Worm (Caenorhabditis elegans): ENCODE data around the gene W08F4.13.
A peak's percentile ranks its signal among the peaks of the same experiment; 100 is the strongest.

Gene W08F4.13

DNA sequence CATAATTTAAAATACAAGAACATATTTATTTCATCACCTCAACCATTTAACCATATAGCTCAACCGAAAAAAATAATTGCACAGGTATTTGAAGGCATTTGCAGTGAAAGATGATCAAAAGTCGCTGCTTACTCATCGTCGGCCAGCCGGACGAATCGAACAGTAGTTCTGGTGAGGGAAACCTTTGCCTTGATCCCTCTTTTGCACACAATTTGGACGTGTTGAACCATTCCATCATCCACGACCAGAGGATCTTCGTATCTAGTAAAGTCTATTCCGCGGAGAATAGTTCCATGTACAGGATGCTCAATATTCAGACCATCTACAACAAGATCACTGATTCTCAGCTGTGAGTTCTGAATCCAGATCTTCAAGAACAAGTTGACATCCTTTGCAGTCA, 2.6 kb upstream of the W08F4.13 start (continued):
- TF ChIP-seq xnd-1 (tag; optimal IDR thresholded peaks at IDR 0.05) (peak; percentile 9), tlf-1 (GFP tag; optimal IDR thresholded peaks at IDR 0.05) (peak; percentile 42), Y56A3A.18 (GFP tag; IDR thresholded peaks at IDR 0.05) (0 out of 2 replicates have a peak, but pooled peaks have one; percentile 25)

DNA sequence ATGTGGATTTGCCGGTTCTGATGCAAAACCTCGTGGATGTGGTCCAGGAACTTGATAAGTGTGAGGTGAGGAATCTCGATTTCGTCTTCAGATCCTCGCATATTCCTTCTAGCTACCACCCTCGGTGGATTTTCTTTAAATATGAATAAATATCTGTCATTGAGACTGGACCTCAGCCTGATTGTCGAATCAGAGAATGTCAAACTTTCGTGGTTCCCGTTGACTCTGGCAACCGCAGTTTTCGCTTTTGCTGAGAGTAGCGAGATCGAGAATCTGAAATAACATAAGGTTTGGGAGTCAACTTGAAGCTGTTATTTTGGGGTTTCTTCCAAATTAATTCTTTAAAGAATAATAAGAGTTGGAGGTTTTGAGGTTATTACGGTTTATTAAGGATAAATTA, 1.9 kb upstream of the W08F4.13 start, which contains the start of gene fbxb-14:
Gene fbxb-14 (minus strand): TSS at position 101 of the 400 bp plus-strand sequence.
- no peak for TF ChIP-seq ceh-40 (GFP tag; IDR thresholded peaks at IDR 0.05)
- no peak for TF ChIP-seq T26A5.8 (tag; optimal IDR thresholded peaks at IDR 0.05)
- no peak for TF ChIP-seq attf-3 (GFP tag; conservative IDR thresholded peaks at IDR 0.05)
- TF ChIP-seq Y95B8A.8 (GFP tag; IDR thresholded peaks at IDR 0.05), result no peak
- TF ChIP-seq B0035.1 (tag; optimal IDR thresholded peaks at IDR 0.05), result no peak
- TF ChIP-seq lag-1 (GFP tag; IDR thresholded peaks at IDR 0.05), result no peak
- no peak for TF ChIP-seq ZK185.1 (tag; optimal IDR thresholded peaks at IDR 0.05; ENCODE audit: poor library complexity, severe bottlenecking)
- TF ChIP-seq ekl-4 (GFP tag; IDR thresholded peaks at IDR 0.05), result no peak
- TF ChIP-seq nhr-80 (tag; optimal IDR thresholded peaks at IDR 0.05), result no peak
- TF ChIP-seq ceh-27 (GFP tag; optimal IDR thresholded peaks at IDR 0.05), result no peak

DNA sequence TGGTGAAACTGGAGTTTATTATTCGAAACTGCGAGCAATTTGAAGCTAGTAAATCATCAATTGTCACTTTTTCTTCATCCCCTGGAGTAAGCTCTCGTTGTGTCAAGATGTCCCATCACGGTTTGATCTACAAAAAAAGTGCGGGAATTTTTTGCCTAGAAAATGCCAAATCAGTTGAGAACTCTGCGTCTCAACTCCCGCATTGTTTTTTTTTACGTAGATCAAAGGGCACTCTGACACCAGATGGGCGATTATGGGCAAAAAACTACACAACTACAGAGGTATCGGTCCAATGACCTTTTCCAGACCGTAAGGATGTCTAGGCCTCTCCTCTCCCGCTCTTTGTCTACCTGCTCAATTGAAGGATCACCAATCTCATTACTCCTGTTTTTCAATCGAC, 2.9 kb downstream of the W08F4.13 start, which contains the start of gene fbxb-34:
Gene fbxb-34 (plus strand): TSS at position 301 of the 400 bp plus-strand sequence.
- TF ChIP-seq B0035.1 (tag; optimal IDR thresholded peaks at IDR 0.05) (no peak), pbrm-1 (GFP tag; IDR thresholded peaks at IDR 0.05) (no peak), F33H1.4 (GFP tag; IDR thresholded peaks at IDR 0.05) (no peak), bed-2 (GFP tag; IDR thresholded peaks at IDR 0.05) (no peak), pha-4 (tag; optimal IDR thresholded peaks at IDR 0.05) (no peak), nhr-120 (GFP tag; IDR thresholded peaks at IDR 0.05) (no peak), him-1 (tag; optimal IDR thresholded peaks at IDR 0.05) (no peak), die-1 (tag; optimal IDR thresholded peaks at IDR 0.05) (no peak), ekl-4 (GFP tag; IDR thresholded peaks at IDR 0.05) (no peak), rpc-1 (optimal IDR thresholded peaks at IDR 0.05) (no peak), rpc-1 (tag; optimal IDR thresholded peaks at IDR 0.05) (no peak)

DNA sequence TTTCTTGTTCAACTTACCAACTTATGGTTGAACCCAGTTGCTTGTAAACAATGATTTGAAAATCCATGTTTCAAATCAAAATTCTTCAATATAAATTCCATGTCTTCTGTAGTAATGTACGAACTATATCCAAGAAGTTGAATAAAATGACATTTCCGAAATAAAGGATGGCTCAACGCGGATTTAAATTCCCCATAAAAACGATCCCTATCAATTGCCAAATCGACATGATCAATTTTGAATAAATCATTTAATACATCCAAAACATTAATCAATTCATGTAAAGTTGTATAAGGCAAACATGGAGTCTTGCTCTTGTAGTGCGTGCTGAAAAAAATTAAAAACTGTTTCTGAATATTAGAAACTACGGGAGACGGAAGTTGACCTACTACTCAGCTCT, 6.5 kb downstream of the W08F4.13 start, which contains the start of gene W08F4.10:
Gene W08F4.10 (minus strand): TSS at position 101 of the 400 bp plus-strand sequence.
- TF ChIP-seq unc-62 (GFP tag; optimal IDR thresholded peaks at IDR 0.05), result no peak
- TF ChIP-seq athp-1 (tag; optimal IDR thresholded peaks at IDR 0.05), result no peak
- TF ChIP-seq B0261.1 (tag; optimal IDR thresholded peaks at IDR 0.05), result no peak
- no peak for TF ChIP-seq Y79H2A.3 (GFP tag; conservative IDR thresholded peaks at IDR 0.05)
- no peak for TF ChIP-seq ceh-100 (GFP tag; IDR thresholded peaks at IDR 0.05)
- no peak for TF ChIP-seq ceh-27 (GFP tag; optimal IDR thresholded peaks at IDR 0.05)
- no peak for TF ChIP-seq sptf-2 (GFP tag; optimal IDR thresholded peaks at IDR 0.05)
- no peak for TF ChIP-seq dpl-1 (GFP tag; optimal IDR thresholded peaks at IDR 0.05)
- TF ChIP-seq snpc-1.1 (tag; optimal IDR thresholded peaks at IDR 0.05; ENCODE audit: insufficient read depth), result no peak
- no peak for TF ChIP-seq nhr-27 (tag; optimal IDR thresholded peaks at IDR 0.05)
- no peak for TF ChIP-seq cebp-1 (GFP tag; IDR thresholded peaks at IDR 0.05)
- no peak for TF ChIP-seq cebp-1 (tag; optimal IDR thresholded peaks at IDR 0.05)
- no peak for TF ChIP-seq let-607 (tag; optimal IDR thresholded peaks at IDR 0.05)
- no peak for TF ChIP-seq nfya-1 (tag; optimal IDR thresholded peaks at IDR 0.05; ENCODE audit: borderline replicate concordance, insufficient read depth)
- no peak for TF ChIP-seq snpc-4 (GFP tag; optimal IDR thresholded peaks at IDR 0.05)
- TF ChIP-seq snpc-4 (tag; optimal IDR thresholded peaks at IDR 0.05), result no peak
- no peak for TF ChIP-seq Y53F4B.3 (GFP tag; IDR thresholded peaks at IDR 0.05)
- no peak for TF ChIP-seq K11D2.4 (GFP tag; IDR thresholded peaks at IDR 0.05)
- no peak for TF ChIP-seq hlh-26 (GFP tag; conservative IDR thresholded peaks at IDR 0.05)
